Fruit fly (Drosophila melanogaster) whole organism, embryonic: Measurements from ENCODE around the gene CG7601.

ENCODE experiments used
- Atf6 ChIP-seq: fragments of 200-800 bp; sonication (Bioruptor generic); IDR thresholded peaks from 2 replicates; pipeline ENCODE4 v1.3.6; 2022; ENCODE audit warnings: missing biosample characterization, missing genetic modification characterization
- CG10431 ChIP-seq: fragments of 200-800 bp; sonication (Bioruptor generic); optimal IDR thresholded peaks from 3 replicates; lab custom pipeline; 2018; ENCODE audit warnings: missing biosample characterization, mild to moderate bottlenecking, missing genetic modification characterization
- CG11398 ChIP-seq: fragments of 200-800 bp; sonication (Bioruptor generic); optimal IDR thresholded peaks from 2 replicates; lab custom pipeline; 2016; ENCODE audit warnings: missing biosample characterization, missing genetic modification characterization
- CG11695 ChIP-seq: fragments of 200-800 bp; sonication (Bioruptor generic); IDR thresholded peaks from 3 replicates; pipeline ENCODE4 v1.3.6; 2022; ENCODE audit warnings: missing biosample characterization, missing genetic modification characterization
- CG11723 ChIP-seq: fragments of 200-800 bp; sonication (Bioruptor generic); optimal IDR thresholded peaks from 2 replicates; lab custom pipeline; 2017; ENCODE audit warnings: missing biosample characterization, mild to moderate bottlenecking, missing genetic modification characterization
- CG13296 ChIP-seq: fragments of 200-800 bp; sonication (Bioruptor generic); optimal IDR thresholded peaks from 3 replicates; lab custom pipeline; 2018; ENCODE audit warnings: missing biosample characterization, mild to moderate bottlenecking, missing genetic modification characterization
- CG15269 ChIP-seq: fragments of 200-800 bp; sonication (Bioruptor generic); optimal IDR thresholded peaks from 2 replicates; lab custom pipeline; 2018; ENCODE audit warnings: missing biosample characterization, mild to moderate bottlenecking, missing genetic modification characterization, moderate library complexity
- CG16815 ChIP-seq: fragments of 200-800 bp; sonication (Bioruptor generic); optimal IDR thresholded peaks from 3 replicates; lab custom pipeline; 2017; ENCODE audit warnings: missing biosample characterization, mild to moderate bottlenecking, missing genetic modification characterization
- CG17385 ChIP-seq: fragments of 200-800 bp; sonication (Bioruptor generic); optimal IDR thresholded peaks from 3 replicates; lab custom pipeline; 2018; ENCODE audit warnings: missing biosample characterization, mild to moderate bottlenecking, missing genetic modification characterization
- CG17829 ChIP-seq: fragments of 200-800 bp; optimal IDR thresholded peaks from 2 replicates; lab custom pipeline; 2019; ENCODE audit warnings: missing biosample characterization, mild to moderate bottlenecking, missing genetic modification characterization, moderate library complexity
- CG18599 ChIP-seq: fragments of 200-800 bp; sonication (Bioruptor generic); optimal IDR thresholded peaks from 3 replicates; lab custom pipeline; 2017; ENCODE audit warnings: missing biosample characterization, missing genetic modification characterization, mild to moderate bottlenecking, moderate library complexity, missing genetic modification reagents
- CG18619 ChIP-seq: fragments of 200-800 bp; sonication (Bioruptor generic); optimal IDR thresholded peaks from 3 replicates; lab custom pipeline; 2017; ENCODE audit warnings: missing biosample characterization, mild to moderate bottlenecking, missing genetic modification characterization
- CG2120 ChIP-seq: fragments of 200-800 bp; sonication (Bioruptor generic); optimal IDR thresholded peaks from 3 replicates; lab custom pipeline; 2016; ENCODE audit warnings: missing biosample characterization, missing genetic modification characterization
- CG30020 ChIP-seq: fragments of 200-800 bp; optimal IDR thresholded peaks from 2 replicates; lab custom pipeline; 2019; ENCODE audit warnings: missing biosample characterization, mild to moderate bottlenecking, missing genetic modification characterization, moderate library complexity
- CG33213 ChIP-seq: fragments of 200-800 bp; sonication (Bioruptor generic); optimal IDR thresholded peaks from 3 replicates; lab custom pipeline; 2016; ENCODE audit warnings: missing biosample characterization, missing genetic modification characterization
- CG3726 ChIP-seq: fragments of 200-800 bp; sonication (Bioruptor generic); IDR thresholded peaks from 3 replicates; pipeline ENCODE4, ENCODE4 v1.3.6; 2022; ENCODE audit warnings: missing biosample characterization, missing genetic modification characterization
- CG3838 ChIP-seq: fragments of 200-800 bp; sonication (Bioruptor generic); optimal IDR thresholded peaks from 3 replicates; lab custom pipeline; 2016; ENCODE audit warnings: missing biosample characterization, missing genetic modification characterization
- CG3847 ChIP-seq: fragments of 200-800 bp; sonication (Bioruptor generic); IDR thresholded peaks from 2 replicates; pipeline ENCODE4 v1.3.6; 2022; ENCODE audit warnings: missing biosample characterization, missing genetic modification characterization
- CG4360 ChIP-seq: fragments of 200-800 bp; sonication (Bioruptor generic); IDR thresholded peaks from 2 replicates; pipeline ENCODE4 v1.3.6; 2022; ENCODE audit warnings: missing biosample characterization, missing genetic modification characterization
- CG6791 ChIP-seq: fragments of 200-800 bp; sonication (Bioruptor generic); IDR thresholded peaks from 3 replicates; pipeline ENCODE4 v1.3.6; 2022; ENCODE audit warnings: missing biosample characterization, missing genetic modification characterization; ENCODE audit not compliant: partially characterized antibody
- CG8924 ChIP-seq: fragments of 200-800 bp; optimal IDR thresholded peaks from 3 replicates; lab custom pipeline; 2019; ENCODE audit warnings: missing biosample characterization, mild to moderate bottlenecking, missing genetic modification characterization, moderate library complexity
- CG9437 ChIP-seq: fragments of 200-800 bp; sonication (Bioruptor generic); optimal IDR thresholded peaks from 2 replicates; lab custom pipeline; 2018; ENCODE audit warnings: missing biosample characterization, mild to moderate bottlenecking, missing genetic modification characterization
- CG9797 ChIP-seq: fragments of 200-800 bp; sonication (Bioruptor generic); optimal IDR thresholded peaks from 3 replicates; lab custom pipeline; 2018; ENCODE audit warnings: missing biosample characterization, mild to moderate bottlenecking, missing genetic modification characterization
- Doc3 ChIP-seq: fragments of 200-800 bp; sonication (Bioruptor generic); IDR thresholded peaks from 3 replicates; pipeline ENCODE4 v1.3.6; 2022; ENCODE audit warnings: missing biosample characterization, missing genetic modification characterization; ENCODE audit not compliant: partially characterized antibody
- Hmr ChIP-seq: fragments of 200-800 bp; sonication (Bioruptor generic); optimal IDR thresholded peaks from 3 replicates; lab custom pipeline; 2017; ENCODE audit warnings: mild to moderate bottlenecking, missing biosample characterization, missing genetic modification reagents, missing genetic modification characterization
- Kr ChIP-seq: fragments of 200-800 bp; sonication (Bioruptor generic); optimal IDR thresholded peaks from 2 replicates; lab custom pipeline; 2017; ENCODE audit warnings: missing biosample characterization, mild to moderate bottlenecking, missing genetic modification characterization
- MBD-R2 ChIP-seq: fragments of 200-800 bp; sonication (Bioruptor generic); IDR thresholded peaks from 2 replicates; pipeline ENCODE4 v1.3.6; 2022; ENCODE audit warnings: missing biosample characterization, missing genetic modification characterization
- Sox100B ChIP-seq: fragments of 200-800 bp; sonication (Bioruptor generic); optimal IDR thresholded peaks from 3 replicates; lab custom pipeline; 2018; ENCODE audit warnings: missing biosample characterization, mild to moderate bottlenecking, missing genetic modification characterization
- Trl ChIP-seq, 3 experiments: fragments of >200 bp in 2 of 3; fragments of 200-800 bp in 1 of 3; sonication (Bioruptor generic) in 1 of 3; optimal IDR thresholded peaks; 2 replicates in 1 of 3; 3 replicates in 2 of 3; lab custom pipeline; 2016 to 2017; ENCODE audit warnings: missing biosample characterization in 1 of 3, missing genetic modification characterization in 1 of 3
- ash1 ChIP-seq: fragments of 200-800 bp; sonication (Bioruptor generic); optimal IDR thresholded peaks from 2 replicates; lab custom pipeline; 2018; ENCODE audit warnings: missing biosample characterization, mild to moderate bottlenecking, missing genetic modification characterization
- az2 ChIP-seq: fragments of 200-800 bp; sonication (Bioruptor generic); optimal IDR thresholded peaks from 3 replicates; lab custom pipeline; 2016; ENCODE audit warnings: missing biosample characterization, missing genetic modification characterization
- bbx ChIP-seq: fragments of 200-800 bp; sonication (Bioruptor generic); IDR thresholded peaks from 2 replicates; pipeline ENCODE4 v1.3.6; 2022; ENCODE audit warnings: missing biosample characterization, missing genetic modification characterization; ENCODE audit not compliant: partially characterized antibody
- chm ChIP-seq: fragments of 200-800 bp; sonication (Bioruptor generic); IDR thresholded peaks from 2 replicates; pipeline ENCODE4 v1.3.6; 2022; ENCODE audit warnings: missing biosample characterization, missing genetic modification characterization
- crp ChIP-seq, 2 experiments: fragments of 200-800 bp; sonication (Bioruptor generic); optimal IDR thresholded peaks; 2 replicates in 1 of 2; 3 replicates in 1 of 2; lab custom pipeline; 2017; ENCODE audit warnings: missing biosample characterization in 2 of 2, missing genetic modification characterization in 2 of 2, mild to moderate bottlenecking in 1 of 2, moderate library complexity in 1 of 2
- cwo ChIP-seq: fragments of 200-800 bp; sonication (Bioruptor generic); optimal IDR thresholded peaks from 3 replicates; lab custom pipeline; 2017; ENCODE audit warnings: missing biosample characterization, missing genetic modification characterization, mild to moderate bottlenecking, moderate library complexity, missing genetic modification reagents
- disco-r ChIP-seq: fragments of 200-800 bp; sonication (Bioruptor generic); optimal IDR thresholded peaks from 2 replicates; lab custom pipeline; 2016; ENCODE audit warnings: missing biosample characterization, missing genetic modification characterization
- dpn ChIP-seq, 2 experiments: fragments of 200-800 bp; sonication (Bioruptor generic); optimal IDR thresholded peaks; 3 replicates each; lab custom pipeline; 2016; ENCODE audit warnings: missing biosample characterization in 2 of 2, missing genetic modification characterization in 2 of 2
- eyg ChIP-seq: fragments of 200-800 bp; sonication (Bioruptor generic); optimal IDR thresholded peaks from 3 replicates; lab custom pipeline; 2016; ENCODE audit warnings: missing biosample characterization, missing genetic modification characterization
- fd64A ChIP-seq: fragments of 200-800 bp; sonication (Bioruptor generic); optimal IDR thresholded peaks from 3 replicates; lab custom pipeline; 2018; ENCODE audit warnings: missing biosample characterization, mild to moderate bottlenecking, missing genetic modification characterization
- gcm2 ChIP-seq: fragments of 200-800 bp; sonication (Bioruptor generic); optimal IDR thresholded peaks from 2 replicates; lab custom pipeline; 2016; ENCODE audit warnings: missing biosample characterization, missing genetic modification characterization
- her ChIP-seq: fragments of 200-800 bp; sonication (Bioruptor generic); optimal IDR thresholded peaks from 2 replicates; lab custom pipeline; 2016; ENCODE audit warnings: missing biosample characterization, missing genetic modification characterization
- jumu ChIP-seq: fragments of 200-800 bp; sonication (Bioruptor generic); optimal IDR thresholded peaks from 3 replicates; lab custom pipeline; 2016; ENCODE audit warnings: missing biosample characterization, missing genetic modification characterization
- maf-S ChIP-seq: fragments of 200-800 bp; sonication (Bioruptor generic); optimal IDR thresholded peaks from 2 replicates; lab custom pipeline; 2016; ENCODE audit warnings: missing biosample characterization, missing genetic modification characterization
- onecut ChIP-seq: fragments of 200-800 bp; sonication (Bioruptor generic); IDR thresholded peaks from 2 replicates; pipeline ENCODE4 v1.3.6; 2022; ENCODE audit warnings: missing biosample characterization, missing genetic modification characterization
- pita ChIP-seq: fragments of 200-800 bp; sonication (Bioruptor generic); optimal IDR thresholded peaks from 2 replicates; lab custom pipeline; 2017; ENCODE audit warnings: missing biosample characterization, mild to moderate bottlenecking, missing genetic modification characterization
- pnt ChIP-seq: fragments of 200-800 bp; sonication (Bioruptor generic); optimal IDR thresholded peaks from 3 replicates; lab custom pipeline; 2016; ENCODE audit warnings: missing biosample characterization, missing genetic modification characterization
- repo ChIP-seq: fragments of 200-800 bp; sonication (Bioruptor generic); optimal IDR thresholded peaks from 2 replicates; lab custom pipeline; 2016; ENCODE audit warnings: missing biosample characterization, missing genetic modification characterization
- schlank ChIP-seq: fragments of 200-800 bp; sonication (Bioruptor generic); optimal IDR thresholded peaks from 2 replicates; lab custom pipeline; 2018; ENCODE audit warnings: missing biosample characterization, mild to moderate bottlenecking, missing genetic modification characterization
- sima ChIP-seq: fragments of 200-800 bp; sonication (Bioruptor generic); optimal IDR thresholded peaks from 2 replicates; lab custom pipeline; 2016; ENCODE audit warnings: missing biosample characterization, missing genetic modification characterization
- slbo ChIP-seq: fragments of 200-800 bp; sonication (Bioruptor generic); IDR thresholded peaks from 2 replicates; pipeline ENCODE4 v1.3.6; 2022; ENCODE audit warnings: missing biosample characterization, missing genetic modification characterization
- sug ChIP-seq: fragments of 200-800 bp; optimal IDR thresholded peaks from 2 replicates; lab custom pipeline; 2019; ENCODE audit warnings: missing biosample characterization, mild to moderate bottlenecking, missing genetic modification characterization, moderate library complexity

Gene CG7601

DNA sequence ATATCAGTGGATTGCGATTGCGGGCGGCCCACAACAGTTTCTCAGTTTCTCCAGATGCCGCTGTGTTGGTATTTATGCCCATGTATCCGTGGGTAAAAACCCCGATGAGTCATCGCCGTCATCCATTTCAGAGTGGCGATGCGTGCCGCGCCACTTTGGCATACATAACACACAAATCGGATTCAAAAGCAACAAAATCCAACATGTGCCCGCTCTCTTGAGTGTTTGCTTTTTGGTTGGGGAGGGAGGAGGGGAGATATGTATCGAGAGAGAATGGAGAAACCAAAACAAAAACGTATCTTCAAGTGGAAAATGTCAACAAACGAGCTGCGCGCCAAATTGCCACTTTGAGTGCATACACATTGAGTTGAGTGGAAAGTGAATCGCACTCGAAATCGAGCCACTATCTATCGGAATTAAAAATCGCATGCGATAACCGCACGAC, 35.1 kb upstream of the CG7601 start (continued):
- TF ChIP-seq CG6791: peak; percentile 6; the same call in 2 of the 3 replicates
- no peak for TF ChIP-seq CG9797
- TF ChIP-seq MBD-R2 (GFP tag; lab: Robert Waterston, UW): no peak
- TF ChIP-seq CG9437 (GFP tag; lab: Kevin White, UChicago): no peak
- TF ChIP-seq cwo (GFP tag; lab: Kevin White, UChicago): peak; percentile 21
- TF ChIP-seq fd64A: no peak
- no peak for TF ChIP-seq Kr (GFP tag; lab: Kevin White, UChicago)
- no peak for TF ChIP-seq CG18599 (GFP tag; lab: Kevin White, UChicago)
- TF ChIP-seq sima (GFP tag; lab: Kevin White, UChicago): no peak
- TF ChIP-seq repo (GFP tag; lab: Kevin White, UChicago): no peak
- no peak for TF ChIP-seq CG30020 (tag; lab: Kevin White, UChicago)
- TF ChIP-seq crp (GFP tag; optimal IDR thresholded peaks at IDR 0.05; lab: Kevin White, UChicago): no peak
- TF ChIP-seq jumu (GFP tag; lab: Kevin White, UChicago): no peak
- TF ChIP-seq her (GFP tag; lab: Kevin White, UChicago): peak; percentile 46
- no peak for TF ChIP-seq onecut (GFP tag; lab: Robert Waterston, UW)
- TF ChIP-seq ash1 (GFP tag; lab: Kevin White, UChicago): no peak
- no peak for TF ChIP-seq CG33213 (GFP tag; lab: Kevin White, UChicago)
- peak in 1 of 2 experiments; percentile 96 for TF ChIP-seq Trl (optimal IDR thresholded peaks at IDR 0.05; lab: Kevin White, UChicago)
- no peak for TF ChIP-seq Trl (GFP tag; optimal IDR thresholded peaks at IDR 0.05; lab: Kevin White, UChicago)
- TF ChIP-seq chm: peak; percentile 51; the same call in 1 of the 2 replicates
- no peak for TF ChIP-seq CG3847 (GFP tag; lab: Robert Waterston, UW)
- no peak for TF ChIP-seq slbo (GFP tag; lab: Robert Waterston, UW)
- TF ChIP-seq CG3838 (GFP tag; lab: Kevin White, UChicago): peak; percentile 85
- no peak for TF ChIP-seq az2
- TF ChIP-seq pita: no peak
- peak; percentile 80 for TF ChIP-seq bbx (GFP tag; lab: Robert Waterston, UW)
- TF ChIP-seq pnt (GFP tag; lab: Kevin White, UChicago): no peak
- TF ChIP-seq CG11398 (GFP tag; lab: Kevin White, UChicago): no peak
- no peak for TF ChIP-seq schlank (tag; lab: Kevin White, UChicago)
- TF ChIP-seq eyg (GFP tag; lab: Kevin White, UChicago): no peak
- TF ChIP-seq Hmr (GFP tag; lab: Kevin White, UChicago): peak; percentile 48
- TF ChIP-seq CG11695 (GFP tag; lab: Robert Waterston, UW): no peak
- TF ChIP-seq CG3726: no peak
- TF ChIP-seq sug (tag; lab: Kevin White, UChicago): no peak
- peak; percentile 61 for TF ChIP-seq CG10431 (GFP tag; lab: Kevin White, UChicago)
- TF ChIP-seq CG8924: no peak
- TF ChIP-seq disco-r (GFP tag; lab: Kevin White, UChicago): peak; percentile 44
- TF ChIP-seq Atf6 (GFP tag; lab: Robert Waterston, UW): no peak
- TF ChIP-seq CG18619 (GFP tag; lab: Kevin White, UChicago): no peak
- no peak for TF ChIP-seq Doc3 (GFP tag; lab: Robert Waterston, UW)
- TF ChIP-seq Sox100B: no peak
- no peak for TF ChIP-seq CG11723 (GFP tag; lab: Kevin White, UChicago)
- peak; percentile 24 for TF ChIP-seq CG15269
- TF ChIP-seq CG17385 (GFP tag; lab: Kevin White, UChicago): no peak
- TF ChIP-seq CG17829: no peak
- TF ChIP-seq CG2120 (GFP tag; lab: Kevin White, UChicago): no peak
- no peak for TF ChIP-seq CG16815
- peak; percentile 27; the same call in 1 of the 2 replicates for TF ChIP-seq CG4360
- TF ChIP-seq dpn (GFP tag; optimal IDR thresholded peaks at IDR 0.05; lab: Kevin White, UChicago): no peak
- no peak for TF ChIP-seq CG13296
- TF ChIP-seq maf-S: no peak
- TF ChIP-seq gcm2 (GFP tag; lab: Kevin White, UChicago): no peak
